Fruit fly (Drosophila melanogaster): Measurements from ENCODE around the gene CG15258.

The CG15258 gene

DNA sequence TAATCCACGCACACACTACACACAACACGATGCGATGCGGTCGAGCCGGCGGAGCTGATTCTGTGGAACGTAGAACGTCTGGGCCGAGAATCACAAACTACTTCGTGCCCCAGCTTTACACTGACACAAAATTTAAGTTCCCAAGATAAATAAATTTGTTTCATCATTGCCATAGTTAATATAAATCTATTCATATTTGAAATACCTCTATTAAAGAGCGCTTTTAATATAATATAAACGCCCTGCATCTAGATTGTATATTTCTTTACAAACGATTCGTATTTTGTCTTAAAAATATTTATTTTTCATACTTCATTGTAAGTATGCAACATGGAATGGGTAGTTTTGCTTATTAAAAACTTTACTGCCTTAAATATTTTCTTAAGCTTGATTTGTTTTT, 23.9 kb upstream of the CG15258 start (continued):
- TF ChIP-seq CG10979 (tag; optimal IDR thresholded peaks at IDR 0.05) (peak; percentile 27), CG4617 (GFP tag; optimal IDR thresholded peaks at IDR 0.05; ENCODE audit: borderline replicate concordance) (no peak), dati (GFP tag; IDR thresholded peaks at IDR 0.05) (no peak), CG3281 (GFP tag; optimal IDR thresholded peaks at IDR 0.05) (no peak), CG2875 (GFP tag; optimal IDR thresholded peaks at IDR 0.05) (no peak), CG7745 (tag; optimal IDR thresholded peaks at IDR 0.05) (no peak), Atf3 (GFP tag; optimal IDR thresholded peaks at IDR 0.05) (no peak), corto (GFP tag; optimal IDR thresholded peaks at IDR 0.05) (no peak), CG17829 (tag; optimal IDR thresholded peaks at IDR 0.05) (no peak), Bteb2 (GFP tag; optimal IDR thresholded peaks at IDR 0.05) (no peak), CG13296 (GFP tag; optimal IDR thresholded peaks at IDR 0.05) (no peak), CG10431 (GFP tag; optimal IDR thresholded peaks at IDR 0.05) (no peak), CG33213 (GFP tag; optimal IDR thresholded peaks at IDR 0.05) (no peak), CG16863 (GFP tag; optimal IDR thresholded peaks at IDR 0.05) (no peak), dmrt11E (tag; optimal IDR thresholded peaks at IDR 0.05) (peak; percentile 39), Xrp1 (GFP tag; IDR thresholded peaks at IDR 0.05) (no peak), knrl (GFP tag; IDR thresholded peaks at IDR 0.05; ENCODE audit: partially characterized antibody) (no peak), CG17361 (GFP tag; IDR thresholded peaks at IDR 0.05) (0 out of 3 replicates have a peak, but pooled peaks have one; percentile 31), dpn (GFP tag; optimal IDR thresholded peaks at IDR 0.05) (no peak), CG7271 (tag; optimal IDR thresholded peaks at IDR 0.05) (no peak), Sry-δ (GFP tag; optimal IDR thresholded peaks at IDR 0.05) (no peak), CG2678 (tag; optimal IDR thresholded peaks at IDR 0.05) (no peak), nom (GFP tag; optimal IDR thresholded peaks at IDR 0.05) (peak; percentile 12), CG10462 (GFP tag; optimal IDR thresholded peaks at IDR 0.05) (no peak), Rx (GFP tag; IDR thresholded peaks at IDR 0.05) (no peak), Dll (GFP tag; IDR thresholded peaks at IDR 0.05; ENCODE audit: partially characterized antibody) (no peak), gro (GFP tag; optimal IDR thresholded peaks at IDR 0.05) (no peak), CG18619 (GFP tag; optimal IDR thresholded peaks at IDR 0.05) (no peak), CG4730 (GFP tag; IDR thresholded peaks at IDR 0.05) (no peak), CG4360 (GFP tag; IDR thresholded peaks at IDR 0.05) (no peak), CG4820 (GFP tag; optimal IDR thresholded peaks at IDR 0.05) (no peak), CG4404 (GFP tag; IDR thresholded peaks at IDR 0.05) (no peak), rib (GFP tag; IDR thresholded peaks at IDR 0.05) (no peak), CG3847 (GFP tag; IDR thresholded peaks at IDR 0.05) (no peak), CG2116 (GFP tag; optimal IDR thresholded peaks at IDR 0.05) (no peak), lola (GFP tag; optimal IDR thresholded peaks at IDR 0.05) (peak in 1 of 3 experiments; percentile 27), Sox102F (GFP tag; optimal IDR thresholded peaks at IDR 0.05) (no peak), CG32772 (GFP tag; IDR thresholded peaks at IDR 0.05) (no peak), CG18011 (GFP tag; optimal IDR thresholded peaks at IDR 0.05) (no peak), bsh (GFP tag; optimal IDR thresholded peaks at IDR 0.05) (peak in 1 of 2 experiments; percentile 40)

DNA sequence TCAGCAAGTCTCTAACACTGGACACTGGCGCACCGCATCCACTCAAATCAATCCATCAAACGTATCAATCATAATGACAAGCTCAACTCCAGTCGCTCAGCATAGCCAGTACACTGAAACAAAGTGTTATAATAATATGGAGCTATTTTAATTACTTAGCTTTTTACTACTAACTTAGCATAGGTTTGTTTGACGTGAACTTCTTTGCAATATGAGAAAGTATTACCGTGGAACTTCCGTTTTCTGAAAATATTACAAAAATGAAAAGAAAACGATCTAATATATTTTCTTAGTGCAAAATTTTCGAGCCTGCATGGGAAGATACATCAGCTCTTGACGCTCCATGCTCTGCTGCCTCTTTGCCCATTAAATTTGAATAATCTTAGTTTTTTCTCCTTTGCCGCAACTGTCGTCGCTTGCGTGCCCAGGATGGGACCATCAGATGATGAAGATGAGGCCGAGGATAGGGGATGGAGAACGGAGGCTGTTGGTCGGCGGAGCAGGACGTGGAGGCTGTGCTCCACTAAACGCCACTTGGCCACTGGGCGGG, 21.7 kb upstream of the CG15258 start:
- TF ChIP-seq chinmo (GFP tag; IDR thresholded peaks at IDR 0.05; ENCODE audit: partially characterized antibody), result no peak
- TF ChIP-seq ash1 (GFP tag; optimal IDR thresholded peaks at IDR 0.05), result no peak
- no peak for TF ChIP-seq Sry-β (GFP tag; optimal IDR thresholded peaks at IDR 0.05)
- no peak for TF ChIP-seq bigmax (GFP tag; optimal IDR thresholded peaks at IDR 0.05)
- TF ChIP-seq Drgx (GFP tag; IDR thresholded peaks at IDR 0.05), result peak; percentile 35; the same call in 1 of the 2 replicates
- TF ChIP-seq nau (GFP tag; optimal IDR thresholded peaks at IDR 0.05), result no peak
- TF ChIP-seq zen (tag; optimal IDR thresholded peaks at IDR 0.05), result no peak
- no peak for TF ChIP-seq NFAT (GFP tag; IDR thresholded peaks at IDR 0.05)
- no peak for TF ChIP-seq wor (GFP tag; IDR thresholded peaks at IDR 0.05)
- TF ChIP-seq Ets65A (GFP tag), result peak; percentile 61
- TF ChIP-seq CG7556 (GFP tag; optimal IDR thresholded peaks at IDR 0.05), result no peak
- peak; percentile 68 for TF ChIP-seq sens (GFP tag)
- TF ChIP-seq dati (GFP tag; IDR thresholded peaks at IDR 0.05), result no peak
- TF ChIP-seq CG42726 (GFP tag; IDR thresholded peaks at IDR 0.05; ENCODE audit: partially characterized antibody), result no peak
